Worm (Caenorhabditis elegans): ENCODE data around the gene F58A6.9.

The F58A6.9 gene

ce11 chrII:5181497-5181896, 22.8 kb upstream of the F58A6.9 start (continued):
- no peak for TF ChIP-seq zim-3 (tag; optimal IDR thresholded peaks at IDR 0.05)
- peak; percentile 28 for TF ChIP-seq gei-17 (GFP tag; optimal IDR thresholded peaks at IDR 0.05)
- TF ChIP-seq hmg-1.2 (GFP tag; IDR thresholded peaks at IDR 0.05), result peak; percentile 83
- peak; percentile 31; the same call in 1 of the 2 replicates for TF ChIP-seq K11D2.4 (GFP tag; IDR thresholded peaks at IDR 0.05)
- TF ChIP-seq T26A5.8 (tag; optimal IDR thresholded peaks at IDR 0.05), result no peak
- TF ChIP-seq F39B2.1 (GFP tag; IDR thresholded peaks at IDR 0.05), result no peak
- peak; percentile 1 for TF ChIP-seq nhr-80 (tag; optimal IDR thresholded peaks at IDR 0.05)
- TF ChIP-seq ccch-3 (GFP tag; optimal IDR thresholded peaks at IDR 0.05), result no peak
- peak; percentile 92 for TF ChIP-seq zfh-2 (GFP tag; conservative IDR thresholded peaks at IDR 0.05)
- no peak for TF ChIP-seq snpc-4 (GFP tag; optimal IDR thresholded peaks at IDR 0.05)
- peak in 3 of 4 experiments; percentile 31 to 54 (median 38) for TF ChIP-seq snpc-4 (tag; optimal IDR thresholded peaks at IDR 0.05)
- TF ChIP-seq sdz-38 (tag; optimal IDR thresholded peaks at IDR 0.05), result no peak
- TF ChIP-seq Y56A3A.18 (GFP tag; IDR thresholded peaks at IDR 0.05), result no peak
- TF ChIP-seq snpc-3.4 (tag; optimal IDR thresholded peaks at IDR 0.05), result no peak
- TF ChIP-seq akir-1 (GFP tag; optimal IDR thresholded peaks at IDR 0.05), result no peak
- peak; percentile 2 for TF ChIP-seq lin-54 (GFP tag; optimal IDR thresholded peaks at IDR 0.05)
- peak; percentile 25 for TF ChIP-seq tbp1 (GFP tag; optimal IDR thresholded peaks at IDR 0.05)
- no peak for TF ChIP-seq hmg-20 (GFP tag; IDR thresholded peaks at IDR 0.05)
- TF ChIP-seq lin-40 (tag; optimal IDR thresholded peaks at IDR 0.05), result peak; percentile 58
- TF ChIP-seq dpff-1 (tag; optimal IDR thresholded peaks at IDR 0.05), result no peak
- TF ChIP-seq Y53F4B.3 (GFP tag; IDR thresholded peaks at IDR 0.05), result no peak
- TF ChIP-seq dpl-1 (GFP tag; optimal IDR thresholded peaks at IDR 0.05), result no peak
- TF ChIP-seq Y95B8A.8 (GFP tag; IDR thresholded peaks at IDR 0.05), result no peak
- peak; percentile 64 for TF ChIP-seq somi-1 (GFP tag; optimal IDR thresholded peaks at IDR 0.05)
- TF ChIP-seq ztf-25 (GFP tag; IDR thresholded peaks at IDR 0.05), result no peak
- TF ChIP-seq sea-2 (GFP tag; IDR thresholded peaks at IDR 0.05), result no peak
- TF ChIP-seq ama-1 (optimal IDR thresholded peaks at IDR 0.05), result no peak
- no peak for TF ChIP-seq ama-1 (GFP tag; optimal IDR thresholded peaks at IDR 0.05)
- TF ChIP-seq repo-1 (tag; optimal IDR thresholded peaks at IDR 0.05), result peak; percentile 55
- peak; percentile 75 for TF ChIP-seq attf-5 (GFP tag; optimal IDR thresholded peaks at IDR 0.05)
- TF ChIP-seq Y79H2A.3 (GFP tag; conservative IDR thresholded peaks at IDR 0.05), result no peak
- no peak for TF ChIP-seq efl-1 (GFP tag; optimal IDR thresholded peaks at IDR 0.05)
- peak; percentile 42; the same call in 1 of the 2 replicates for TF ChIP-seq B0336.3 (GFP tag; IDR thresholded peaks at IDR 0.05)
- no peak for TF ChIP-seq cebp-2 (GFP tag; IDR thresholded peaks at IDR 0.05)
- no peak for TF ChIP-seq bed-2 (GFP tag; IDR thresholded peaks at IDR 0.05)
- TF ChIP-seq B0261.1 (tag; optimal IDR thresholded peaks at IDR 0.05), result no peak
- TF ChIP-seq tlf-1 (GFP tag; optimal IDR thresholded peaks at IDR 0.05), result no peak
- no peak for TF ChIP-seq hlh-26 (GFP tag; conservative IDR thresholded peaks at IDR 0.05)
- TF ChIP-seq lsy-27 (tag; optimal IDR thresholded peaks at IDR 0.05; ENCODE audit: borderline replicate concordance, insufficient read depth), result no peak
- peak; percentile 26 for TF ChIP-seq atf-7 (tag; optimal IDR thresholded peaks at IDR 0.05)
- TF ChIP-seq pha-4 (tag; optimal IDR thresholded peaks at IDR 0.05), result no peak
- peak; percentile 16 for TF ChIP-seq nhr-90 (tag; optimal IDR thresholded peaks at IDR 0.05)
- TF ChIP-seq ztf-22 (GFP tag; optimal IDR thresholded peaks at IDR 0.05), result no peak
- no peak for TF ChIP-seq nfya-2 (GFP tag; IDR thresholded peaks at IDR 0.05)
- no peak for TF ChIP-seq hlh-12 (tag; optimal IDR thresholded peaks at IDR 0.05)
- TF ChIP-seq nhr-27 (tag; optimal IDR thresholded peaks at IDR 0.05), result no peak
- peak; percentile 26 for TF ChIP-seq ztf-18 (tag; optimal IDR thresholded peaks at IDR 0.05)
- no peak for TF ChIP-seq nfya-1 (tag; optimal IDR thresholded peaks at IDR 0.05; ENCODE audit: borderline replicate concordance, insufficient read depth)
- no peak for TF ChIP-seq ceh-79 (tag; optimal IDR thresholded peaks at IDR 0.05)
- no peak for TF ChIP-seq D2030.7 (GFP tag; IDR thresholded peaks at IDR 0.05)
